Worm (Caenorhabditis elegans) whole organism, L4/young adult: ENCODE data around the gene emb-5.
"Not testable (repeated sequence)": the region's sequence is repeated elsewhere in the genome, so short reads cannot be mapped to it uniquely, and the experiment has no call there.

Source experiments
- W03F9.2 ChIP-seq: fragments of 150-350 bp; optimal IDR thresholded peaks from 2 replicates; lab custom pipeline; 2014; ENCODE audit warnings: missing biosample characterization, missing genetic modification characterization
- dao-5 ChIP-seq: sonication (generic microtip); optimal IDR thresholded peaks from 2 replicates; lab custom pipeline; 2016; ENCODE audit warnings: missing genotype, missing genetic modification characterization, moderate library complexity, missing compliant biosample characterization
- him-1 ChIP-seq: sonication (generic microtip); optimal IDR thresholded peaks from 2 replicates; lab custom pipeline; 2016; ENCODE audit warnings: missing genotype, missing genetic modification reagents, missing genetic modification characterization, missing compliant biosample characterization

ce11 chrIII:4742620-4743019 lies 22.1 kb upstream of the emb-5 start, which contains the start of gene twk-6:
- TF ChIP-seq him-1; W03F9.2 (tag; lab: Kevin White, UChicago); dao-5 (tag; lab: Kevin White, UChicago): not testable (repeated sequence)
